Fruit fly (Drosophila melanogaster): ENCODE data around the gene CAHbeta.

DNA sequence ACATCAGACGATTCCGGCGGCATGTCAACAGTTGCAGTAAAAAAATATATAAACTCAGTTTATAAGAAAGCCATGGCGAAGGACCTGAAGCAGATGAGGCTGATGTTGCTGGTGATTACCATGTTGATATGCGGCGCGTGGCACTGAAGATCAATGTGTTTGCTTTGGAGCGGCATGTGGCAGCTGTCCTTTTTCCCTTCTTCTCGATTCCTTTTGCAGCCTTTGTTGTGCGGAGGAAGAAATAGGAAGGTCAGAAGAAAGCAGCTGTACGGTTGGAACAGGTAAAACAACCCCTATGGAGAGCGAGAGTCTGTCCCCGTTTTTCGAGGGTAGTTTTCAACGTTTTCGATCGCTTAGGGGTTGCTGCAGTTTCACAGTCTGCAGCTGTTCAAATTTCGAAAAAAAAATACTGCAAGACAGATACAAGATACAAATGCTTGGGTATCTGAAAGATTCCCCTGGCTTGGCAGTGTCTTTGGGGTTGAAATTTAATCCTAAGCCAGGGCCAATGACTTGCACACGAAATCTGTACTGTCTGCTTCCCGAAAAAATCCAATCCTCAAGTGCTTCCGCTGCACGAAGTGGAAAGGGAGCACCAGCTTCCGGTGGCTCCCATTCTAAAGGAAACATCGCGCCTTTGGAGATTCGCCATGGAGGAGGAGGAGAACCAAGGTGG is 44.3 kb downstream of the CAHbeta start:
- no peak for TF ChIP-seq Dll (optimal IDR thresholded peaks at IDR 0.05)
- no peak for TF ChIP-seq EcR (GFP tag; optimal IDR thresholded peaks at IDR 0.05)
- no peak for TF ChIP-seq CG8478 (optimal IDR thresholded peaks at IDR 0.05)
